Fruit fly (Drosophila melanogaster) Kc167 (cell line): ENCODE results near the gene ctrip.

Experiments
- Myc ChIP-seq: fragments of >200 bp; optimal IDR thresholded peaks from 2 replicates; lab custom pipeline; 2017; ENCODE audit warnings: missing external identifiers
- Sin3A ChIP-seq: fragments of >200 bp; optimal IDR thresholded peaks from 2 replicates; lab custom pipeline; 2018; ENCODE audit warnings: missing external identifiers
- h ChIP-seq: fragments of >200 bp; optimal IDR thresholded peaks from 3 replicates; lab custom pipeline; 2018; ENCODE audit warnings: missing external identifiers
- insv ChIP-seq: fragments of >200 bp; optimal IDR thresholded peaks from 3 replicates; lab custom pipeline; 2018; ENCODE audit warnings: missing external identifiers
- psq ChIP-seq: fragments of >200 bp; optimal IDR thresholded peaks from 2 replicates; lab custom pipeline; 2017; ENCODE audit warnings: missing external identifiers

- no peak for TF ChIP-seq h (lab: Kevin White, UChicago)
- TF ChIP-seq psq (lab: Kevin White, UChicago) = no peak
- TF ChIP-seq insv (lab: Kevin White, UChicago) = no peak
- no peak for TF ChIP-seq Myc (lab: Kevin White, UChicago)
- no peak for TF ChIP-seq Sin3A (lab: Kevin White, UChicago)
Measured at dm6 chr3R:4809944-4810653, 1.8 kb downstream of the ctrip start.
